Worm (Caenorhabditis elegans) whole organism, L3 larva: ENCODE data around the gene F01F1.2.

Source experiments
- R02D3.7 ChIP-seq: fragments of 150-350 bp; optimal IDR thresholded peaks from 2 replicates; lab custom pipeline; 2014; ENCODE audit warnings: missing biosample characterization, missing genetic modification characterization
- ZK546.5 ChIP-seq: sonication (generic microtip); optimal IDR thresholded peaks from 2 replicates; lab custom pipeline; 2017; ENCODE audit warnings: missing biosample characterization, missing genetic modification characterization
- aly-2 ChIP-seq: fragments of 150-350 bp; optimal IDR thresholded peaks from 2 replicates; lab custom pipeline; 2014; ENCODE audit warnings: missing biosample characterization, missing genetic modification characterization
- ama-1 ChIP-seq: fragments of 150-350 bp; optimal IDR thresholded peaks from 2 replicates; lab custom pipeline; 2018
- ceh-16 ChIP-seq: sonication (generic microtip); optimal IDR thresholded peaks from 2 replicates; lab custom pipeline; 2017; ENCODE audit warnings: missing biosample characterization, missing genetic modification characterization
- ceh-28 ChIP-seq: fragments of 150-350 bp; optimal IDR thresholded peaks from 2 replicates; lab custom pipeline; 2014; ENCODE audit warnings: missing biosample characterization, missing genetic modification reagents, missing genetic modification characterization
- ceh-82 ChIP-seq: fragments of 150-350 bp; optimal IDR thresholded peaks from 2 replicates; lab custom pipeline; 2014; ENCODE audit warnings: missing biosample characterization, missing genetic modification characterization
- ceh-9 ChIP-seq: sonication (generic microtip); optimal IDR thresholded peaks from 2 replicates; lab custom pipeline; 2018; ENCODE audit warnings: missing biosample characterization, missing genetic modification characterization
- daf-12 ChIP-seq: fragments of 150-350 bp; optimal IDR thresholded peaks from 2 replicates; lab custom pipeline; 2014; ENCODE audit warnings: missing biosample characterization, missing genetic modification reagents, missing genetic modification characterization
- egl-27 ChIP-seq: sonication (generic microtip); optimal IDR thresholded peaks from 4 replicates; lab custom pipeline; 2017; ENCODE audit warnings: missing biosample characterization, missing genetic modification reagents, missing genetic modification characterization
- egl-5 ChIP-seq: fragments of 150-350 bp; optimal IDR thresholded peaks from 2 replicates; lab custom pipeline; 2017; ENCODE audit warnings: missing biosample characterization, missing genetic modification reagents, missing genetic modification characterization, inconsistent platforms
- elt-1 ChIP-seq: fragments of 150-350 bp; optimal IDR thresholded peaks from 2 replicates; lab custom pipeline; 2014; ENCODE audit warnings: missing biosample characterization, missing genetic modification characterization
- elt-2 ChIP-seq: sonication (generic microtip); optimal IDR thresholded peaks from 2 replicates; lab custom pipeline; 2016; ENCODE audit warnings: missing genetic modification reagents, mild to moderate bottlenecking, missing genetic modification characterization, missing compliant biosample characterization
- elt-3 ChIP-seq, 3 experiments: fragments of 150-350 bp in 1 of 3; sonication (generic microtip) in 2 of 3; optimal IDR thresholded peaks; 2 replicates in 2 of 3; 4 replicates in 1 of 3; lab custom pipeline; 2014 to 2017; ENCODE audit warnings: missing biosample characterization in 3 of 3, missing genetic modification characterization in 3 of 3
- eor-1 ChIP-seq, 2 experiments: fragments of 150-350 bp; optimal IDR thresholded peaks; 2 replicates each; lab custom pipeline; 2014 to 2018; ENCODE audit warnings: missing biosample characterization in 2 of 2, missing genetic modification characterization in 2 of 2
- fkh-10 ChIP-seq: sonication (generic microtip); optimal IDR thresholded peaks from 2 replicates; lab custom pipeline; 2017; ENCODE audit warnings: missing biosample characterization, missing genetic modification reagents, missing genetic modification characterization
- fkh-2 ChIP-seq: fragments of 150-350 bp; optimal IDR thresholded peaks from 2 replicates; lab custom pipeline; 2014; ENCODE audit warnings: missing biosample characterization, missing genetic modification reagents, missing genetic modification characterization
- fos-1 ChIP-seq: fragments of 150-350 bp; optimal IDR thresholded peaks from 2 replicates; lab custom pipeline; 2014; ENCODE audit warnings: missing biosample characterization, missing genetic modification characterization
- hmg-11 ChIP-seq: sonication (generic microtip); optimal IDR thresholded peaks from 2 replicates; lab custom pipeline; 2016; ENCODE audit warnings: missing genetic modification characterization, missing compliant biosample characterization
- jun-1 ChIP-seq: fragments of 150-350 bp; optimal IDR thresholded peaks from 2 replicates; lab custom pipeline; 2014; ENCODE audit warnings: missing biosample characterization, missing genetic modification reagents, missing genetic modification characterization
- lin-15B ChIP-seq: fragments of 150-350 bp; optimal IDR thresholded peaks from 2 replicates; lab custom pipeline; 2014; ENCODE audit warnings: missing biosample characterization, missing genetic modification characterization
- lin-39 ChIP-seq: fragments of 150-350 bp; optimal IDR thresholded peaks from 2 replicates; lab custom pipeline; 2018; ENCODE audit warnings: missing biosample characterization, missing genetic modification reagents, missing genetic modification characterization
- lsy-12 ChIP-seq: sonication (generic microtip); optimal IDR thresholded peaks from 2 replicates; lab custom pipeline; 2016; ENCODE audit warnings: mild to moderate bottlenecking, missing genetic modification characterization, missing compliant biosample characterization
- mdl-1 ChIP-seq: fragments of 150-350 bp; optimal IDR thresholded peaks from 2 replicates; lab custom pipeline; 2014; ENCODE audit warnings: missing biosample characterization, missing genetic modification characterization
- mml-1 ChIP-seq: fragments of 150-350 bp; sonication (generic microtip); optimal IDR thresholded peaks from 3 replicates; lab custom pipeline; 2014; ENCODE audit warnings: missing biosample characterization, missing genetic modification characterization
- nfya-1 ChIP-seq: sonication (generic microtip); optimal IDR thresholded peaks from 2 replicates; lab custom pipeline; 2017; ENCODE audit warnings: missing genetic modification characterization, mild to moderate bottlenecking, missing compliant biosample characterization, antibody characterized with exemption, moderate library complexity; ENCODE audit not compliant: insufficient read depth
- nhr-11 ChIP-seq: fragments of 150-350 bp; optimal IDR thresholded peaks from 2 replicates; lab custom pipeline; 2014; ENCODE audit warnings: missing biosample characterization, missing genetic modification characterization
- nhr-12 ChIP-seq: fragments of 150-350 bp; optimal IDR thresholded peaks from 2 replicates; lab custom pipeline; 2014; ENCODE audit warnings: missing biosample characterization, missing genetic modification characterization
- nhr-23 ChIP-seq: fragments of 150-350 bp; optimal IDR thresholded peaks from 2 replicates; lab custom pipeline; 2014; ENCODE audit warnings: missing biosample characterization, missing genetic modification reagents, missing genetic modification characterization
- nhr-237 ChIP-seq: fragments of 150-350 bp; optimal IDR thresholded peaks from 2 replicates; lab custom pipeline; 2014; ENCODE audit warnings: missing biosample characterization, missing genetic modification characterization
- nhr-25 ChIP-seq: sonication (generic microtip); optimal IDR thresholded peaks from 2 replicates; lab custom pipeline; 2017; ENCODE audit warnings: missing biosample characterization, missing genetic modification characterization
- nhr-28 ChIP-seq: fragments of 150-350 bp; optimal IDR thresholded peaks from 2 replicates; lab custom pipeline; 2014; ENCODE audit warnings: missing biosample characterization, missing genetic modification characterization
- nhr-43 ChIP-seq: sonication (generic microtip); optimal IDR thresholded peaks from 2 replicates; lab custom pipeline; 2016; ENCODE audit warnings: mild to moderate bottlenecking, missing genetic modification characterization, missing compliant biosample characterization; ENCODE audit not compliant: poor library complexity, severe bottlenecking
- nhr-67 ChIP-seq: fragments of 150-350 bp; optimal IDR thresholded peaks from 2 replicates; lab custom pipeline; 2014; ENCODE audit warnings: missing biosample characterization, missing genetic modification characterization
- nhr-76 ChIP-seq: fragments of 150-350 bp; sonication (generic microtip); optimal IDR thresholded peaks from 5 replicates; lab custom pipeline; 2014; ENCODE audit warnings: missing biosample characterization, missing genetic modification characterization
- nhr-77 ChIP-seq: fragments of 150-350 bp; optimal IDR thresholded peaks from 2 replicates; lab custom pipeline; 2014; ENCODE audit warnings: missing biosample characterization, missing genetic modification characterization
- pha-4 ChIP-seq: fragments of 150-350 bp; optimal IDR thresholded peaks from 2 replicates; lab custom pipeline; 2014; ENCODE audit warnings: missing biosample characterization, missing genetic modification reagents, missing genetic modification characterization
- pqm-1 ChIP-seq: fragments of 150-350 bp; optimal IDR thresholded peaks from 2 replicates; lab custom pipeline; 2017; ENCODE audit warnings: missing biosample characterization, missing genetic modification characterization, inconsistent platforms
- sea-2 ChIP-seq: fragments of 150-350 bp; sonication (generic microtip); optimal IDR thresholded peaks from 4 replicates; lab custom pipeline; 2014; ENCODE audit warnings: missing biosample characterization, missing genetic modification reagents, missing genetic modification characterization
- skn-1 ChIP-seq: fragments of 150-350 bp; optimal IDR thresholded peaks from 2 replicates; lab custom pipeline; 2014; ENCODE audit warnings: missing biosample characterization, missing genetic modification characterization
- snpc-4 ChIP-seq: fragments of 150-350 bp; optimal IDR thresholded peaks from 2 replicates; lab custom pipeline; 2014; ENCODE audit warnings: missing biosample characterization, missing genetic modification characterization
- tbx-2 ChIP-seq: sonication (generic microtip); optimal IDR thresholded peaks from 2 replicates; lab custom pipeline; 2016; ENCODE audit warnings: mild to moderate bottlenecking, missing genetic modification characterization, missing compliant biosample characterization
- unc-39 ChIP-seq: sonication (generic microtip); optimal IDR thresholded peaks from 4 replicates; lab custom pipeline; 2017; ENCODE audit warnings: missing biosample characterization, missing genetic modification characterization
- unc-62 ChIP-seq: fragments of 150-350 bp; sonication (generic microtip); optimal IDR thresholded peaks from 4 replicates; lab custom pipeline; 2014; ENCODE audit warnings: missing biosample characterization, missing genetic modification reagents, missing genetic modification characterization
- zag-1 ChIP-seq: fragments of 150-350 bp; optimal IDR thresholded peaks from 2 replicates; lab custom pipeline; 2014; ENCODE audit warnings: missing biosample characterization, missing genetic modification characterization
- ztf-11 ChIP-seq: fragments of 150-350 bp; optimal IDR thresholded peaks from 2 replicates; lab custom pipeline; 2014; ENCODE audit warnings: missing biosample characterization, missing genetic modification characterization
- ztf-4 ChIP-seq: fragments of 150-350 bp; optimal IDR thresholded peaks from 2 replicates; lab custom pipeline; 2014; ENCODE audit warnings: missing biosample characterization, missing genetic modification characterization

Gene F01F1.2

DNA sequence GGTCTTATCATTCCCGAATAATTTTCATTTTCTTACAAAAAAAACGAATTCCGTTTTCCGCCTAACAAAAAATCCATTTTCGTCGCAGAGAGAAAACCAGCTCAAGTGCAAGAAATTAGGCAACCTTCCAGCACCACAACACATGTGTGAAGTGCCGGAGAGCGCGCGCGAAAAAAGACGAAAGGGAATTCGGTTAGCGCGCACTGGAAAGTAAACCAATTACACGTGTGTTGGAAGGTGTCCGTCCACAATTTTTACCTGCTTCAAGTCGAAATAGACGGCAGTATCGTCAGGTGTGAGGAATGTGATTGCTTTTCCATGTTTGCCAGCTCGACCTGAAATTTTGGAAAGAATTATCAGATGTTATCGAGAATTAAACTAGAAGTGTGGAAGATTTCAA is 43.7 kb upstream of the F01F1.2 start:
- no peak for TF ChIP-seq egl-27 (tag; lab: Kevin White, UChicago)
- TF ChIP-seq lsy-12: no peak
- TF ChIP-seq nfya-1 (tag; lab: Kevin White, UChicago): no peak
- no peak for TF ChIP-seq pha-4 (tag; lab: Kevin White, UChicago)
- TF ChIP-seq R02D3.7 (tag; lab: Kevin White, UChicago): no peak

DNA sequence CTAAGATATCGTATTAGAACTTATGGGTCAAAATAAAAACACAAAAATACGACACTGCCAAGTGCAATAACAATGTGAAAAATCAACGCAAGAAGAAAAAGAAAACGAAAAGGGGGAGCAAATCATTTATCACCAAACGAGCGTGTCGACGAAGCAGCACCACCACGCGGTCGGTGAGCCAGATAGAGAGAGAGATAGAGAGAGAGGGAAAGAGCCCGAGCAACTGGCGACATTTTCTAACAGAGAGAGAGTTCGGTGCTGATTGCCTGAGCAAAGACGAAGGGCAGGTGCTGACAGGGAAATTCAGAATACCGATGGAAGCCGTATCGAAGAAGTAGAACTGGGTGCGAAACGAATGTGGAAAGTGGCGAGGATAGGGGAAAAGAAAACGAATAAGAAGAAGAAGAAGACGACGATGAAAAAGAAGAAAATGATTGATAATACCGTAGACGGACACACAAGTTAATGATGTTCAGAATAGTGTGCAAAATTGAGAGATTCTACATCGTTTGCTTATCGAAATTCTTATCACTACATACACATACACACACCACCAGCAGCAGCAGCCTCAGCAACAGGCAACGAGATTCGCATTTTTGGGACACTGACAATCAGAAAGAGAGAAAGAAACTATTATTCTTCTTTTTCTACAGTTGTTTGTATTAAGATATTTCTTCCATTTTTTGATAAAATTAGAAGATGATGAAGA is 43.0 kb upstream of the F01F1.2 start:
- no peak for TF ChIP-seq jun-1 (tag; lab: Kevin White, UChicago)
- no peak for TF ChIP-seq sea-2
- no peak for TF ChIP-seq fkh-2 (tag; lab: Kevin White, UChicago)
- no peak for TF ChIP-seq fos-1 (tag; lab: Kevin White, UChicago)
- TF ChIP-seq ztf-11 (tag; lab: Kevin White, UChicago): no peak
- no peak for TF ChIP-seq aly-2 (tag; lab: Kevin White, UChicago)
- TF ChIP-seq unc-39 (tag; lab: Kevin White, UChicago): no peak
- TF ChIP-seq pqm-1 (tag; lab: Kevin White, UChicago): peak; percentile 54
- TF ChIP-seq egl-27 (tag; lab: Kevin White, UChicago): no peak
- no peak for TF ChIP-seq tbx-2 (tag; lab: Kevin White, UChicago)
- no peak for TF ChIP-seq ZK546.5 (tag; lab: Kevin White, UChicago)
- no peak for TF ChIP-seq zag-1
- no peak for TF ChIP-seq R02D3.7 (tag; lab: Kevin White, UChicago)
- peak; percentile 65 for TF ChIP-seq lin-39 (tag; lab: Kevin White, UChicago)
- no peak for TF ChIP-seq nhr-11 (tag; lab: Kevin White, UChicago)
- no peak for TF ChIP-seq snpc-4 (tag; lab: Kevin White, UChicago)
- no peak for TF ChIP-seq ceh-28 (tag; lab: Kevin White, UChicago)
- TF ChIP-seq nhr-43 (tag; lab: Kevin White, UChicago): peak; percentile 65
- no peak for TF ChIP-seq ztf-4
- no peak for TF ChIP-seq nhr-12
- TF ChIP-seq elt-3 (tag; optimal IDR thresholded peaks at IDR 0.05; lab: Kevin White, UChicago): peak in 2 of 3 experiments; percentile 78 to 88
- no peak for TF ChIP-seq elt-1 (tag; lab: Kevin White, UChicago)
- no peak for TF ChIP-seq eor-1 (tag; optimal IDR thresholded peaks at IDR 0.05; lab: Kevin White, UChicago)
- TF ChIP-seq nhr-76: no peak
- TF ChIP-seq skn-1: no peak
- TF ChIP-seq fkh-10 (GFP tag; lab: Kevin White, UChicago): no peak
- no peak for TF ChIP-seq ceh-82
- no peak for TF ChIP-seq hmg-11 (tag; lab: Kevin White, UChicago)
- no peak for TF ChIP-seq ceh-9 (tag; lab: Kevin White, UChicago)
- no peak for TF ChIP-seq nhr-77
- peak; percentile 88 for TF ChIP-seq elt-2 (tag; lab: Kevin White, UChicago)
- TF ChIP-seq nhr-23 (tag; lab: Kevin White, UChicago): peak; percentile 68
- no peak for TF ChIP-seq unc-62
- TF ChIP-seq daf-12: no peak
- TF ChIP-seq pha-4 (tag; lab: Kevin White, UChicago): no peak
- no peak for TF ChIP-seq nhr-25 (tag; lab: Kevin White, UChicago)
- TF ChIP-seq nhr-237 (tag; lab: Kevin White, UChicago): no peak
- no peak for TF ChIP-seq nhr-28 (tag; lab: Kevin White, UChicago)
- TF ChIP-seq nfya-1 (tag; lab: Kevin White, UChicago): peak; percentile 15
- TF ChIP-seq egl-5 (tag; lab: Kevin White, UChicago): no peak
- TF ChIP-seq ceh-16 (tag; lab: Kevin White, UChicago): no peak
- TF ChIP-seq lin-15B (tag; lab: Kevin White, UChicago): no peak
- peak; percentile 20 for TF ChIP-seq ama-1 (lab: Kevin White, UChicago)
- peak; percentile 12 for TF ChIP-seq lsy-12
- TF ChIP-seq nhr-67 (tag; lab: Kevin White, UChicago): no peak
- no peak for TF ChIP-seq mml-1
- TF ChIP-seq mdl-1 (tag; lab: Kevin White, UChicago): no peak
